Worm (Caenorhabditis elegans): ENCODE results near the gene Y46G5A.34.

DNA sequence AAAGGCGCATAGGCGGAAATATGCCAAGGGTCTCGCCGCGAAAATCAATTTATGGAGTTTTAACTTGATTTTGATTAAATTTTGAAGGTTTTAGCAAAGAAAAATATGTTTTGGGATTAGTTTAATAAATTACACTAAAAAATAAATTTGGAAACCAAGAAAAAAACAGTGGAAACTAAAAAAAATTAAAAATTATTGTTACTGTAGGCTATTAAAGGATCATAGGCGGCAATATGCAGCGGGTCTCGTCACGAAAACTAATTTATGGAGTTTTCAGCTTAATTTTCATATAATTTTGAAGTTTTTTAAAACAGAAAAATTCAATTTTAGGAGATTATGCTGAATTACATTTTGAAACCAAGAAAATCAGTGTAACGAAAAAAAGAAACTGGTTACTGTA is 32.3 kb downstream of the Y46G5A.34 start:
- TF ChIP-seq flt-1 (GFP tag; IDR thresholded peaks at IDR 0.05) (no peak), ref-1 (GFP tag; conservative IDR thresholded peaks at IDR 0.05) (no peak), cog-1 (tag; optimal IDR thresholded peaks at IDR 0.05) (no peak), T22C8.4 (GFP tag; IDR thresholded peaks at IDR 0.05) (no peak), med-1 (GFP tag; optimal IDR thresholded peaks at IDR 0.05; ENCODE audit: insufficient read depth) (no peak), ztf-23 (GFP tag; IDR thresholded peaks at IDR 0.05) (no peak), tab-1 (GFP tag; IDR thresholded peaks at IDR 0.05) (no peak)
